Worm (Caenorhabditis elegans) whole organism, L2 larva: ENCODE results near the gene EEED8.12.

Experiments used
- alr-1 ChIP-seq: fragments of 150-350 bp; optimal IDR thresholded peaks from 2 replicates; lab custom pipeline; 2014; ENCODE audit warnings: missing biosample characterization, missing genetic modification characterization
- dmd-4 ChIP-seq: sonication (generic microtip); optimal IDR thresholded peaks from 2 replicates; lab custom pipeline; 2017; ENCODE audit warnings: missing biosample characterization, missing genetic modification characterization
- elt-3 ChIP-seq: sonication (generic microtip); optimal IDR thresholded peaks from 2 replicates; lab custom pipeline; 2017; ENCODE audit warnings: missing biosample characterization, missing genetic modification characterization
- lin-13 ChIP-seq: fragments of 150-350 bp; optimal IDR thresholded peaks from 2 replicates; lab custom pipeline; 2014; ENCODE audit warnings: missing biosample characterization, missing genetic modification reagents, missing genetic modification characterization
- lsy-2 ChIP-seq, 2 experiments: fragments of 150-350 bp in 1 of 2; sonication (generic microtip) in 1 of 2; optimal IDR thresholded peaks; 2 replicates each; lab custom pipeline; 2014 to 2017; ENCODE audit warnings: missing biosample characterization in 2 of 2, missing genetic modification characterization in 2 of 2
- nhr-129 ChIP-seq: fragments of 150-350 bp; optimal IDR thresholded peaks from 2 replicates; lab custom pipeline; 2014; ENCODE audit warnings: missing biosample characterization, missing genetic modification characterization
- unc-39 ChIP-seq: fragments of 150-350 bp; optimal IDR thresholded peaks from 2 replicates; lab custom pipeline; 2014; ENCODE audit warnings: missing biosample characterization, missing genetic modification characterization

DNA sequence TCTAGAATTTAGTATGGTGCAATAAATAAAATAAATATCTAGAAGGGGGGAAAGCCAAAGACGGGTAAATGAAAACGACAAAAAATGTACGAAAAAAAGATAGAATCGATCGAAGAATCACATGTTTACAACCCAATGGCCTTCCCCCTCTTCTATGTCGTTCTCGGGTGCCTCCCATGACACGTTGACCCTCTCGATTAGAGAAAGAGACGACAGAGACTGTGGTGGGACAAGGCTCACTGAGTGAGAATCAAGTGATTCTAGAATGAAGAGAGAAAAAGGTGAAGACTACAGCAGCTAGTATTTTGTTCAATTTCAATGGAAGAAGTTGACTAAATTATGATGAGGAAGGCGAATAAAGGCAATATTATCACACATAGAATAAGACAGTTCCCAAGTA lies 17.2 kb upstream of the EEED8.12 start:
- TF ChIP-seq lsy-2 (tag; optimal IDR thresholded peaks at IDR 0.05; lab: Kevin White, UChicago) = peak in 1 of 2 experiments; percentile 71
- TF ChIP-seq nhr-129 = peak; percentile 92
- TF ChIP-seq elt-3 (tag; lab: Kevin White, UChicago) = no peak
- TF ChIP-seq dmd-4 (tag; lab: Kevin White, UChicago) = no peak
- no peak for TF ChIP-seq alr-1 (tag; lab: Kevin White, UChicago)
- no peak for TF ChIP-seq lin-13 (GFP tag; lab: Kevin White, UChicago)
- TF ChIP-seq unc-39 (tag; lab: Kevin White, UChicago) = no peak
